Worm (Caenorhabditis elegans): ENCODE data around the gene C31E10.11.

ce11 chrX:13986307-13986706, 4.3 kb downstream of the C31E10.11 start, which contains the start of gene irld-24:
- no peak for TF ChIP-seq B0261.1 (tag; optimal IDR thresholded peaks at IDR 0.05)
- no peak for TF ChIP-seq F39B2.1 (GFP tag; IDR thresholded peaks at IDR 0.05)
- TF ChIP-seq dpl-1 (GFP tag; optimal IDR thresholded peaks at IDR 0.05): no peak
- no peak for TF ChIP-seq unc-62 (GFP tag; optimal IDR thresholded peaks at IDR 0.05)
- no peak for TF ChIP-seq snpc-1.3 (tag; optimal IDR thresholded peaks at IDR 0.05; ENCODE audit: insufficient read depth)
- no peak for TF ChIP-seq nhr-120 (GFP tag; IDR thresholded peaks at IDR 0.05)
- TF ChIP-seq lin-26 (GFP tag; IDR thresholded peaks at IDR 0.05): no peak
- no peak for TF ChIP-seq rpc-1 (optimal IDR thresholded peaks at IDR 0.05)
- TF ChIP-seq rpc-1 (tag; optimal IDR thresholded peaks at IDR 0.05): no peak
- no peak for TF ChIP-seq nfya-1 (tag; optimal IDR thresholded peaks at IDR 0.05; ENCODE audit: borderline replicate concordance, insufficient read depth)
- TF ChIP-seq repo-1 (tag; optimal IDR thresholded peaks at IDR 0.05): no peak
- no peak for TF ChIP-seq ceh-27 (GFP tag; optimal IDR thresholded peaks at IDR 0.05)

Data from whole organism, young adult.